Worm (Caenorhabditis elegans) whole organism, L4/young adult: Measurements from ENCODE around the gene F20D6.12.

ENCODE experiments used
- W03F9.2 ChIP-seq: fragments of 150-350 bp; optimal IDR thresholded peaks from 2 replicates; lab custom pipeline; 2014; ENCODE audit warnings: missing biosample characterization, missing genetic modification characterization
- dao-5 ChIP-seq: sonication (generic microtip); optimal IDR thresholded peaks from 2 replicates; lab custom pipeline; 2016; ENCODE audit warnings: missing genotype, missing genetic modification characterization, moderate library complexity, missing compliant biosample characterization
- him-1 ChIP-seq: sonication (generic microtip); optimal IDR thresholded peaks from 2 replicates; lab custom pipeline; 2016; ENCODE audit warnings: missing genotype, missing genetic modification reagents, missing genetic modification characterization, missing compliant biosample characterization

The F20D6.12 gene

DNA sequence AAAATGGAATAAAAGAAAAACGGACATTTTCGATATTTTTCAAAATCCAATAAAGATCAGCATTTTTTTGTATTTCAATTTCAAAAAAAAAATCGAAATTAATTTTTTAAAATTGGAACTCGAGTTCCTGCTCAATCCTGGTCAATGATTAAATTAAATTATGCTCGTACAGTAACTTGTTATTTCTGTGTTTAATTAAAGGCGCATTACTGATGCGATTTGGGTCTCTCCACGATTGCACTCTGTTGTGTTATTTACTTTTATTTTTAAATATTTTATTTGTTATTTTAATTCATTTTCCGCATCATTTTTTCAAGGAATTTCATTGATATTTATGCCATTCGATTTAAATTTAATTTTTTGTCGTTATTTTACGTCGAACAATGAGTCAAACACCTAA is 11.6 kb downstream of the F20D6.12 start:
- TF ChIP-seq him-1 (tag; lab: Kevin White, UChicago) (no peak), W03F9.2 (tag; lab: Kevin White, UChicago) (no peak), dao-5 (no peak)

DNA sequence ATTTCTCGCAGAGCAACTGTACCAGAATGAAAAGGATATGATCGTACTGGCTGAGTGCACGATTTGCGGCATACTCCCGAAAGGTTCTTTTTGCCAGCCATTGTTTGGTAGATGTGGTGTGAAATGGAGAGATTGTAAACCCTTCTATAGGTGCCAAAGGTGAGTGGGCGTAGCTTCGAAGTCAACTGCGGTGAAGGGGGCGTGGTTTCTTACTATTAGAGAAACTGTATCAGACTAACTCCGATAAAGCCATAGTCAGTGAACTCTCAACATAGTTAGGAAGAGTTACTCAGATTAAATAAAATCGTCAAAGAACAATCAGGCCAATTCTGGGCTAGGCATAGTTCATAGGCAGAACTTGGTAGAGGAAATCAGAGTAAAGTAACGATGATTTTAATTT is 12.6 kb downstream of the F20D6.12 start, which contains the start of gene F20D6.9:
F20D6.9 (minus strand) TSS at position 101 of the 400 bp plus-strand sequence.
- no peak for TF ChIP-seq dao-5
- TF ChIP-seq him-1 (tag; lab: Kevin White, UChicago): no peak
- no peak for TF ChIP-seq W03F9.2 (tag; lab: Kevin White, UChicago)

DNA sequence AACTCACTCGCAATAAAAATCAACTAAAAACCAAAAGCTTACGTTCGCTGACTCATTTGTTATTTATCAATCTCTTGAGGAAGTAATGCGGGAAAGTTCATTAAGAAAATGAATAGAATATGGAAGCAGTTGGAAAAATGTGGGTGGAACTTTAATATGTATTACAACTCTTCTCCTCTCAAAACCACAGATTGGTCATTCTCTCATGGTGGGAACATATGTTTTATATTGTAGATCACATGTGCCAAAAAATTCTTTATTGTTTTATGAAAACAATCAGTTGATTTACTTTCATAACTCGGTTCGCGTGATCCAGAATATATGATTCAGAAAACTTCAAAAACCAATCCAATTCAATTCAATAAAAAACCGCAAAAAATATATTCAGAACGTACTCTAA is 18.2 kb downstream of the F20D6.12 start:
- TF ChIP-seq dao-5 (no peak), him-1 (tag; lab: Kevin White, UChicago) (no peak), W03F9.2 (tag; lab: Kevin White, UChicago) (no peak)

DNA sequence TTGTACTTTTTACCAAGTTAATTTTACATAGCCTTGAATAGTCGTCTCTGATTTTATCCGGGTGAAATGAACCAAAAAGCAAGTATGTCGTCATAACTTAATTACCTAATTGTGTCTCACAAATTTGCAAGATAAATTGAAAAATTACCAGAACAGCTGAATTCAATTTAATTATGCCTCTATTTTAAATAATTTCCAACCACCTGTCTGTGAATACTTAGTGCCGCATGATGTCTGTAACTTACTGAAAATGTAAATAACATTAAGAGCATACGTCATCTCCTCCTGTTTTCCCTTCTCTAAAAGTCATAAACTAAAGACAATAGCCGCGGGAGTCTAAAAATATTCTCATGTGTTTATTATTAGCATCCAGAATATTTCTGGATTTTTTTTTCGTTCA is 19.6 kb downstream of the F20D6.12 start:
- TF ChIP-seq W03F9.2 (tag; lab: Kevin White, UChicago) (no peak), dao-5 (no peak), him-1 (tag; lab: Kevin White, UChicago) (no peak)

DNA sequence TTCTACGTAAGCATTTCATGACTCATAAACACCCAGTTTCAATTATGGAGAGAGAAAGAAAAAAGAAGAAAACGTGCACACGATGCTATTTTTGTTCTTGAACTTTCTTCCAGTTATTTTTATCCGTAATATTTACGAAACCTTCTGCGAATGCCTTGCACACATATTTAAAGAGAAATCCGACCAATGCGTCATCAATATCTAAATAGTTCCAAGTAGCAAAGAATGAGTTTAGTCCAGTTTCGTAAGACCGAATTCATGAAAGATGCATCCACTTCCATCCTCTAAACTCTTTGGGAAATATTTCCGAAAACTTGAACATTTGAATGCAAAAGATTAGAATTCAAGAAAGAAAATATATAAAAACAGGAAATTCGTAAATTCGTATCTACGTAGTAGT is 20.8 kb downstream of the F20D6.12 start:
- no peak for TF ChIP-seq him-1 (tag; lab: Kevin White, UChicago)
- TF ChIP-seq dao-5: no peak
- TF ChIP-seq W03F9.2 (tag; lab: Kevin White, UChicago): no peak

DNA sequence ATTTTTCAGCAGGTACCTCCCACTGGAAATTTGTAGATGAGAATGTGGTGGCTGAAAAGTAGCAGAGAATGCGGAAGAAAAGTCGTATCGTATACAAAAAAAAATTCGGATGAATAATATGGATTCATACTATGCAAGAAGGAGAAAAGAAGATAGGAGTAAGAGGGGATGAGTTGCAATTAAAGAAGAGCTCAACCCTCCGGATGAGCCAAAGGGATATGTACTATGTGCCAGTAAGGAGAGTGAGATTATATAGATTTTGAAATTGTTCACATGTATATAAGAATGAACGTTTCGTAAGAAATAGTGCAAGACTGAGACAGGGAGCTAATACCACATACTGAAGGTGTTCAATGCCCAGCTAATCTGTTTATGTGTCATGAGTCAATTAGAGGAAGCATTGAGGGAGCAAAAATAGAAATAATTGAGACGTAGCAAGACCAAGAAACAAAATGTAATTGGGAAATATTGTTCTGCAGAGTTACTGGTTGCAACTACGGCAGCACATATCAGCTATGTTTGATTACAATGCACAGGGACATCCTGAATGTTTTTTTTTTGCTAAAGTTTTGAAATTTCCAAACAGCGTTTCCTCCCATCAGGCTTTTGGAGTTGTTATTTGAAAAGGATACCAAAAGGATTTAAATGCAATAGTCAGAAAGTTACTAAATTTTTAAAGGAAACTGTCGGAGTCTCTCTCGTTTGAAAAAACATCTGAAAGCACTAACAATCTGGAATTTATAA is 21.5 kb downstream of the F20D6.12 start, which contains the start of gene F20D6.8:
F20D6.8 (minus strand) TSS at position 51 of the 744 bp plus-strand sequence.
- TF ChIP-seq W03F9.2 (tag; lab: Kevin White, UChicago) (no peak), him-1 (tag; lab: Kevin White, UChicago) (no peak), dao-5 (no peak)

DNA sequence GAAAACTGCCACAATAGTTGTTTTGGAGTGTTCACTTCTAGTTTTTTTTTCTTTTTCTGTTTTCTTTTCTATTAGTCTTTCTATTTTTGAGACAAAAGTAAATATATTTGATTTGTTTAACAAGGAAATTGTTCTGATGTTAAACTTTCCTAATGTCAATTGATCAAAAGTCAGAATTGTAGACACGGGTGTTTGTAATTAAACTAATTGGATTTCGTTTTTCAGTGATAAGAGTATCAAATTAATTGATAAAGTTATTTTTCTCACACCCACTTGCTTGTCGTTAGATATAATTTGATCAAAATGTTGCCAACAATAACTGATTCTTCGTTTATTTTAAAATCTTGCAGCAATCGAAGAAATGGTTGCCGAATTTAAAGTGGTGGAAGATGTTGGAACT is 26.7 kb downstream of the F20D6.12 start:
- TF ChIP-seq W03F9.2 (tag; lab: Kevin White, UChicago): no peak
- TF ChIP-seq dao-5: no peak
- no peak for TF ChIP-seq him-1 (tag; lab: Kevin White, UChicago)

DNA sequence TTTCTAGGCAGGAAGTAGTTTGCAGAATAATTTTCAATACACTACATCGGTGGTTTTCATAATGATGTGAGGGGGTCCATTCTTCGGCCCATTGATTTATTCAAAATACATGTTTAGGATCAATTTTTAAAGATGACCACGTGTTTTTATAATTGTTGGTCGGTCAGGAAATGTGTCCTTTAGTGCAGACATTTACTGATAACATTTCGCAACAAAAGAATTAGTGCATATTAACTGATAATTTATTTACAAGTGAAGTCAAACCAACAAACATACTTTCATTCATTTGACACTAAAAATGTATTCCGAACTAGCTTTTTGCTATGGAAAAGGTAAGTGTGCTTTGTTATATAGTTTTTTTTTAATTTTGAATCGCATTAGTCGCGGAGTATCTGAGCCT is 28.2 kb downstream of the F20D6.12 start, which contains the start of gene F20D6.5:
F20D6.5 (plus strand) TSS at position 259 of the 400 bp plus-strand sequence.
- TF ChIP-seq him-1 (tag; lab: Kevin White, UChicago) (no peak), W03F9.2 (tag; lab: Kevin White, UChicago) (no peak), dao-5 (no peak)

DNA sequence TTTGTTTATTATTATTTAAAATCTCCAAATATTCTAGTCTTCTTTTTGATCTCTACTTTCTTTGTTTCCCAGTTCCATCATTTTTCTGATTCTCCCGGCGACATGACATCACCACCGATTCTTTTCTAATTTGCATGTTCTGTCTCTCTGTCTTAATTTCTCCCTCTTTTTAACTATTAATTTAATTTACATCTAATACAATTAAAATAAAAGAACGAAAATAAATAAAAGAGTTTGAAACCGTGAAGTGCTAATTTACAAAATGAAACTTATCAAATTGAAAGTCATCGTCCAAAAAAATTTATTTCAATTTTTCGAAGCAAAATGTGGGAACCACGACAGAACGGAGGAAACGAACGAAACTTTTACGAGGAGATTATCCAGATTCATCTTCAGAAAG is 30.3 kb downstream of the F20D6.12 start, which contains the start of gene F20D6.6:
F20D6.6 (plus strand) TSS at position 301 of the 400 bp plus-strand sequence.
- TF ChIP-seq dao-5 (no peak), him-1 (tag; lab: Kevin White, UChicago) (no peak)

DNA sequence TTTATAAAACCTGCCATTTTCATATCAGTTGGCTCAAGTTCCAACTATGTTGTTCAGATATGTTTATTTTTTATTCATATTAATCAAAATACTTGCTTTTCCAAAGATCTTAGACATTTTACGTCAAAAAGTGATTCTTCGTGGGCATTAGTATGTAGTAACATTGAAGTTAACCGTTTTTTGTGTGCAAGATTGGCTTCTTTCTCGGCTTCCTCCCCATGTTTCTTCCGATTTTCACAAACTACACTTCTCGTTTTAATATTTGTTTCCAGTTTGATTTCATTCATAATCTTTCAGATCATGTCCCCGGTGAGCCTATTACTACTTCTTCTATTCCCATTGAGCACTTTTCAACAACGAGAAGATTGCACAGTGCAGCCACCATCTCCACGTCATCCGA is 32.5 kb downstream of the F20D6.12 start, which contains the start of gene sul-2:
sul-2 (plus strand) TSS at position 301 of the 400 bp plus-strand sequence.
- no peak for TF ChIP-seq W03F9.2 (tag; lab: Kevin White, UChicago)
- TF ChIP-seq him-1 (tag; lab: Kevin White, UChicago): no peak
- TF ChIP-seq dao-5: no peak

DNA sequence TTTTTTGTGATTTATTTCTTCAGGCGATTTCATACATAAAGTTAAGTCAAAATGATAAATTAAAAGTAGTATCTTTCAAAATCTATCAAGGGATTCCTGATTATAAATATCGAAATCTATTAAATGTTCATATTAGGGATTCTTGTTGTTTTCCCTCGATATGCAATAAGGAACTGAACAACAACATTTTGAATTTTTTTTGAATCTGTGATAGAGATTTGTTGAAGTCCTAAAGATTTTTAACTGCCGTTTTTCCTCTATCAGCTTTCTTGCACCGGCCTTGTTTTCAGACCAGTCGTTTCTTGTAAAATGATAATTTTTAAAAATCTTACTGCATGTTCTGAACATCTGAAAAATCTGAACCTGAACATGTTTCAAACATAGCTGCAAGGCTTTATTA is 34.2 kb downstream of the F20D6.12 start:
- no peak for TF ChIP-seq him-1 (tag; lab: Kevin White, UChicago)
- TF ChIP-seq W03F9.2 (tag; lab: Kevin White, UChicago): no peak
- TF ChIP-seq dao-5: no peak

DNA sequence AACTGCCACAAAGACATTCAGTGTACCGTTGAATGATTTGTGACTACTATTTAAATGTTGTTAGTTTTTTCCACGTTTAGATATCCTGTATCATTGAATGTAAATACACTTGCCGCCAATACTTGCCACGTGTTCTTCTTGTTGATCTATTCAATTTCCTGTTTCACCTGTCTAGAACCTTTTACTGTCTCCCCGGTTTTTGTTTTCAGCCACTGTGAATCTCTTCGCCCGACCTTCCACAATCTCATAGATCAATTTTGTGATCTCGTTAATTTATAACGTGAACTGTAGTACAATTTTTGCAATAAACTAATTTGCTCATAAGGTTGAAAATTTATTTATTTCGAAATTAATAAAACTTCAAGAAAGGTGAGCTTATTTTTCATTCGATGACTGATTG is 44.6 kb downstream of the F20D6.12 start, which contains the start of gene D1014.13:
D1014.13 (plus strand) TSS at position 301 of the 400 bp plus-strand sequence.
- TF ChIP-seq W03F9.2 (tag; lab: Kevin White, UChicago) (no peak), dao-5 (no peak), him-1 (tag; lab: Kevin White, UChicago) (no peak)

DNA sequence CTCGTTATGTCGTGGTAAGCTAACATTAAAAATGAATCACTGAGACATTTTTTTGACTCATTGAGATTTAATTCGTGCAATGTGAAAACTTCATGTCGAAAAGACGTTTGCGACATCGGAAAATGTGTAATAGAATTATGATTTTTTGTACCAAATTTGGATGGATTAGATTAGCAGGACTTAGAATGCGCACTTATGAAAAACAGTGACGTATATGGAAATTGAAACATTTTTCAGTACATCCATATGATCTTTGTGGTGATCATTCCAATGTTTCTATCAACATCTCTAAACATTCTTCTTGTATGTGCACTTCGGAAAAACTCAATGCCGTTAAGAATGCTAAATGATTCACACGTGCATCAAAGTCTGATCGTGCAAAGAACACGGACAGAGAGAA is 45.4 kb downstream of the F20D6.12 start:
- TF ChIP-seq dao-5 (no peak), W03F9.2 (tag; lab: Kevin White, UChicago) (no peak), him-1 (tag; lab: Kevin White, UChicago) (no peak)

DNA sequence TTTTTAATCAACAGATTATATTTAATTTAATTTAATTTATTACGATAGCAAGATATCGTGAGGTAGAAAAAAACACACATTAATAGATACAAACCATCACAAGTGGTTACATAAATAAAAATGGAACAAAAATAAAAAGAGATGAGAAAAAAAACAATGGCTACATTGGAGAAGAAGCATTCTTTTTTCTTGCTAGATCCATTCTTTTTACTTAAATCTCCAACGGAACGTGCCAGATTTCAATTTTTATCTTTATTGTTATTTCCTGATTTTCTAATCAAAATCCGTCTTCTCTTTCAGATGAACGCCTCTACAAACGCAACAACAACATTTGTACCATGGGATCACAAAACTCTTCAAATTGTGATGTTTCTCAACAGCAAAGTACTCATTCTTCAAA is 46.3 kb downstream of the F20D6.12 start, which contains the start of gene D1014.2:
D1014.2 (plus strand) TSS at position 301 of the 400 bp plus-strand sequence.
- TF ChIP-seq W03F9.2 (tag; lab: Kevin White, UChicago) (no peak), dao-5 (no peak), him-1 (tag; lab: Kevin White, UChicago) (no peak)
